Fruit fly (Drosophila melanogaster) whole organism, embryonic: ENCODE results near the gene CG14277.

ENCODE experiments used
- Abd-B ChIP-seq: fragments of 200-800 bp; sonication (Bioruptor generic); optimal IDR thresholded peaks from 2 replicates; lab custom pipeline; 2018; ENCODE audit warnings: missing biosample characterization, mild to moderate bottlenecking, missing genetic modification characterization, moderate library complexity
- Aef1 ChIP-seq: fragments of 200-800 bp; sonication (Bioruptor generic); IDR thresholded peaks from 3 replicates; pipeline ENCODE4 v1.3.6; 2022; ENCODE audit warnings: missing biosample characterization, missing genetic modification characterization
- BtbVII ChIP-seq: fragments of 200-800 bp; sonication (Bioruptor generic); optimal IDR thresholded peaks from 3 replicates; lab custom pipeline; 2017; ENCODE audit warnings: missing biosample characterization, mild to moderate bottlenecking, missing genetic modification characterization
- C15 ChIP-seq: fragments of 200-800 bp; sonication (Bioruptor generic); IDR thresholded peaks from 3 replicates; pipeline ENCODE4 v1.3.6; 2022; ENCODE audit warnings: missing biosample characterization, missing genetic modification characterization
- CG10654 ChIP-seq: fragments of 200-800 bp; sonication (Bioruptor generic); optimal IDR thresholded peaks from 2 replicates; lab custom pipeline; 2016; ENCODE audit warnings: missing biosample characterization, missing genetic modification characterization
- CG13123 ChIP-seq: fragments of 200-800 bp; sonication (Bioruptor generic); optimal IDR thresholded peaks from 2 replicates; lab custom pipeline; 2016; ENCODE audit warnings: missing biosample characterization, missing genetic modification characterization
- CG1602 ChIP-seq: fragments of 200-800 bp; sonication (Bioruptor generic); optimal IDR thresholded peaks from 3 replicates; lab custom pipeline; 2016; ENCODE audit warnings: missing biosample characterization, missing genetic modification characterization
- CG1647 ChIP-seq: fragments of 200-800 bp; sonication (Bioruptor generic); optimal IDR thresholded peaks from 3 replicates; lab custom pipeline; 2016; ENCODE audit warnings: missing biosample characterization, missing genetic modification characterization
- CG16815 ChIP-seq: fragments of 200-800 bp; sonication (Bioruptor generic); optimal IDR thresholded peaks from 3 replicates; lab custom pipeline; 2017; ENCODE audit warnings: missing biosample characterization, mild to moderate bottlenecking, missing genetic modification characterization
- CG17361 ChIP-seq: fragments of 200-800 bp; sonication (Bioruptor generic); IDR thresholded peaks from 3 replicates; pipeline ENCODE4 v1.3.6; 2022; ENCODE audit warnings: missing biosample characterization, missing genetic modification characterization
- CG17829 ChIP-seq: fragments of 200-800 bp; optimal IDR thresholded peaks from 2 replicates; lab custom pipeline; 2019; ENCODE audit warnings: missing biosample characterization, mild to moderate bottlenecking, missing genetic modification characterization, moderate library complexity
- CG18011 ChIP-seq: fragments of 200-800 bp; sonication (Bioruptor generic); optimal IDR thresholded peaks from 2 replicates; lab custom pipeline; 2017; ENCODE audit warnings: missing biosample characterization, missing genetic modification characterization, mild to moderate bottlenecking, moderate library complexity, missing genotype
- CG32767 ChIP-seq: fragments of 200-800 bp; sonication (Bioruptor generic); IDR thresholded peaks from 2 replicates; pipeline ENCODE4 v1.3.6; 2022; ENCODE audit warnings: missing biosample characterization, missing genetic modification characterization
- CG32772 ChIP-seq: fragments of 200-800 bp; sonication (Bioruptor generic); IDR thresholded peaks from 2 replicates; pipeline ENCODE4 v1.3.6; 2022; ENCODE audit warnings: missing biosample characterization, missing genetic modification characterization
- CG34422 ChIP-seq: fragments of 200-800 bp; sonication (Bioruptor generic); IDR thresholded peaks from 3 replicates; pipeline ENCODE4 v1.3.6; 2022; ENCODE audit warnings: missing biosample characterization, missing genetic modification characterization
- CG4424 ChIP-seq: fragments of 200-800 bp; sonication (Bioruptor generic); optimal IDR thresholded peaks from 3 replicates; lab custom pipeline; 2016; ENCODE audit warnings: missing biosample characterization, missing genetic modification characterization
- CG7963 ChIP-seq: fragments of 200-800 bp; sonication (Bioruptor generic); IDR thresholded peaks from 3 replicates; pipeline ENCODE4 v1.3.6; 2022; ENCODE audit warnings: missing biosample characterization, missing genetic modification characterization; ENCODE audit not compliant: partially characterized antibody
- CG9437 ChIP-seq: fragments of 200-800 bp; sonication (Bioruptor generic); optimal IDR thresholded peaks from 2 replicates; lab custom pipeline; 2018; ENCODE audit warnings: missing biosample characterization, mild to moderate bottlenecking, missing genetic modification characterization
- CG9727 ChIP-seq: fragments of 200-800 bp; sonication (Bioruptor generic); optimal IDR thresholded peaks from 3 replicates; lab custom pipeline; 2017; ENCODE audit warnings: missing biosample characterization, mild to moderate bottlenecking, missing genetic modification characterization
- CG9817 ChIP-seq: fragments of 200-800 bp; sonication (Bioruptor generic); optimal IDR thresholded peaks from 2 replicates; lab custom pipeline; 2018; ENCODE audit warnings: missing biosample characterization, mild to moderate bottlenecking, missing genetic modification characterization, moderate library complexity
- CG9876 ChIP-seq: fragments of 200-800 bp; sonication (Bioruptor generic); optimal IDR thresholded peaks from 2 replicates; lab custom pipeline; 2016; ENCODE audit warnings: missing biosample characterization, missing genetic modification characterization
- D ChIP-seq, 2 experiments: fragments of 200-800 bp in 1 of 2; fragments of >200 bp in 1 of 2; sonication (Bioruptor generic) in 1 of 2; optimal IDR thresholded peaks; 2 replicates in 1 of 2; 3 replicates in 1 of 2; lab custom pipeline; 2017; ENCODE audit warnings: mild to moderate bottlenecking in 1 of 2, missing biosample characterization in 1 of 2, missing genetic modification characterization in 1 of 2, missing genetic modification reagents in 1 of 2
- D19B ChIP-seq: fragments of 200-800 bp; sonication (Bioruptor generic); optimal IDR thresholded peaks from 2 replicates; lab custom pipeline; 2017; ENCODE audit warnings: missing biosample characterization, mild to moderate bottlenecking, missing genetic modification characterization
- Dip3 ChIP-seq: fragments of 200-800 bp; sonication (Bioruptor generic); optimal IDR thresholded peaks from 3 replicates; lab custom pipeline; 2016; ENCODE audit warnings: missing biosample characterization, missing genetic modification characterization
- Fer1 ChIP-seq: fragments of 200-800 bp; sonication (Bioruptor generic); optimal IDR thresholded peaks from 2 replicates; lab custom pipeline; 2017; ENCODE audit warnings: missing biosample characterization, mild to moderate bottlenecking, missing genetic modification characterization
- Kr ChIP-seq: fragments of 200-800 bp; sonication (Bioruptor generic); optimal IDR thresholded peaks from 2 replicates; lab custom pipeline; 2017; ENCODE audit warnings: missing biosample characterization, mild to moderate bottlenecking, missing genetic modification characterization
- Lhr ChIP-seq: fragments of 200-800 bp; sonication (Bioruptor generic); optimal IDR thresholded peaks from 3 replicates; lab custom pipeline; 2017; ENCODE audit warnings: mild to moderate bottlenecking, missing biosample characterization, missing genetic modification reagents, missing genetic modification characterization
- Max ChIP-seq: fragments of 200-800 bp; sonication (Bioruptor generic); optimal IDR thresholded peaks from 2 replicates; lab custom pipeline; 2016; ENCODE audit warnings: missing biosample characterization, mild to moderate bottlenecking, missing genetic modification characterization
- Meics ChIP-seq: fragments of 200-800 bp; sonication (Bioruptor generic); optimal IDR thresholded peaks from 2 replicates; lab custom pipeline; 2017; ENCODE audit warnings: missing biosample characterization, mild to moderate bottlenecking, missing genetic modification characterization
- Optix ChIP-seq: fragments of 200-800 bp; sonication (Bioruptor generic); IDR thresholded peaks from 3 replicates; pipeline ENCODE4 v1.3.6; 2022; ENCODE audit warnings: missing biosample characterization, missing genetic modification characterization
- Sox102F ChIP-seq: fragments of 200-800 bp; sonication (Bioruptor generic); optimal IDR thresholded peaks from 2 replicates; lab custom pipeline; 2018; ENCODE audit warnings: missing biosample characterization, mild to moderate bottlenecking, missing genetic modification characterization, moderate library complexity
- Stat92E ChIP-seq, 3 experiments: fragments of >200 bp in 2 of 3; fragments of 200-800 bp in 1 of 3; sonication (Bioruptor generic) in 1 of 3; optimal IDR thresholded peaks; 2 replicates each; lab custom pipeline; 2017 to 2019; ENCODE audit warnings: missing biosample characterization in 3 of 3, missing genetic modification characterization in 3 of 3, mild to moderate bottlenecking in 1 of 3, moderate library complexity in 1 of 3
- Tbp ChIP-seq: fragments of >200 bp; optimal IDR thresholded peaks from 2 replicates; lab custom pipeline; 2018; ENCODE audit warnings: missing biosample characterization, missing genetic modification characterization
- ase ChIP-seq: fragments of 200-800 bp; sonication (Bioruptor generic); IDR thresholded peaks from 3 replicates; pipeline ENCODE4 v1.3.6; 2022; ENCODE audit warnings: missing biosample characterization, missing genetic modification characterization
- br ChIP-seq: fragments of >200 bp; optimal IDR thresholded peaks from 2 replicates; lab custom pipeline; 2017
- btn ChIP-seq: fragments of 200-800 bp; sonication (Bioruptor generic); optimal IDR thresholded peaks from 2 replicates; lab custom pipeline; 2016; ENCODE audit warnings: missing biosample characterization, missing genetic modification characterization
- da ChIP-seq: fragments of 200-800 bp; sonication (Bioruptor generic); optimal IDR thresholded peaks from 2 replicates; lab custom pipeline; 2016; ENCODE audit warnings: missing biosample characterization, missing genetic modification characterization
- esg ChIP-seq: fragments of 200-800 bp; sonication (Bioruptor generic); conservative IDR thresholded peaks from 2 replicates; pipeline ENCODE4 v1.3.6; 2022; ENCODE audit warnings: missing biosample characterization, missing genetic modification characterization
- fd102C ChIP-seq: fragments of 200-800 bp; sonication (Bioruptor generic); optimal IDR thresholded peaks from 2 replicates; lab custom pipeline; 2018; ENCODE audit warnings: missing biosample characterization, mild to moderate bottlenecking, missing genetic modification characterization, moderate library complexity
- gfzf ChIP-seq: fragments of 200-800 bp; sonication (Bioruptor generic); optimal IDR thresholded peaks from 2 replicates; lab custom pipeline; 2016; ENCODE audit warnings: missing biosample characterization, mild to moderate bottlenecking, missing genetic modification characterization, moderate library complexity
- h ChIP-seq: fragments of >200 bp; optimal IDR thresholded peaks from 2 replicates; lab custom pipeline; 2017
- hbn ChIP-seq: fragments of 200-800 bp; sonication (Bioruptor generic); IDR thresholded peaks from 2 replicates; pipeline ENCODE4 v1.3.6; 2022; ENCODE audit warnings: missing biosample characterization, missing genetic modification characterization; ENCODE audit not compliant: partially characterized antibody
- hth ChIP-seq: fragments of >200 bp; optimal IDR thresholded peaks from 2 replicates; lab custom pipeline; 2017; ENCODE audit warnings: inconsistent platforms
- insv ChIP-seq, 2 experiments: fragments of 200-800 bp; sonication (Bioruptor generic); optimal IDR thresholded peaks; 3 replicates each; lab custom pipeline; 2016 to 2018; ENCODE audit warnings: missing biosample characterization in 2 of 2, missing genetic modification characterization in 2 of 2
- maf-S ChIP-seq: fragments of 200-800 bp; sonication (Bioruptor generic); optimal IDR thresholded peaks from 2 replicates; lab custom pipeline; 2016; ENCODE audit warnings: missing biosample characterization, missing genetic modification characterization
- pzg ChIP-seq: fragments of 200-800 bp; sonication (Bioruptor generic); optimal IDR thresholded peaks from 3 replicates; lab custom pipeline; 2018; ENCODE audit warnings: missing biosample characterization, mild to moderate bottlenecking, missing genetic modification characterization, moderate library complexity
- sima ChIP-seq: fragments of 200-800 bp; sonication (Bioruptor generic); optimal IDR thresholded peaks from 2 replicates; lab custom pipeline; 2016; ENCODE audit warnings: missing biosample characterization, missing genetic modification characterization
- slp2 ChIP-seq: fragments of 200-800 bp; sonication (Bioruptor generic); optimal IDR thresholded peaks from 2 replicates; lab custom pipeline; 2016; ENCODE audit warnings: missing biosample characterization, missing genetic modification characterization
- sug ChIP-seq: fragments of 200-800 bp; optimal IDR thresholded peaks from 2 replicates; lab custom pipeline; 2019; ENCODE audit warnings: missing biosample characterization, mild to moderate bottlenecking, missing genetic modification characterization, moderate library complexity
- unpg ChIP-seq: fragments of 200-800 bp; sonication (Bioruptor generic); optimal IDR thresholded peaks from 3 replicates; lab custom pipeline; 2018; ENCODE audit warnings: missing biosample characterization, mild to moderate bottlenecking, missing genetic modification characterization, moderate library complexity
- vnd ChIP-seq: fragments of 200-800 bp; sonication (Bioruptor generic); IDR thresholded peaks from 3 replicates; pipeline ENCODE4 v1.3.6; 2022; ENCODE audit warnings: missing biosample characterization, missing genetic modification characterization; ENCODE audit not compliant: partially characterized antibody

Gene CG14277

DNA sequence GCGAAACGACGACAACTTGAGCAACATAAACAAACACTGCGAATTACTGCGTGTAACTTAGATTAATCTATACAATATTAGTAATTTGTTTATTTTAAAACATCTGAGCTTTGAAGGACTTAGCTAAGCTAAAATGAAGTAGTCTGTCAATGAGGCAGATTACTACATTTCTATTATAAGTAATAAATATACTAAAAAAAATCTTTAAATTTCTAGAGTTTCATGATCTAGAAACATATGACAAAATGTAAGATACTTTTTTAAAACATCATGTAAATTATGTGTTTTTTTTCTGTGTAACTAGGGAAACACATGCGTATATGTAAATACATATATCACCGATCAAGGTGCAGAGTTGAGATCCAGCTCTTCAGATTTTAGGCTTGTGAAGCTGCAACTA is 23.9 kb downstream of the CG14277 start (continued):
- TF ChIP-seq C15 (no peak), CG32772 (GFP tag; lab: Robert Waterston, UW) (no peak), maf-S (GFP tag; lab: Kevin White, UChicago) (no peak), hbn (GFP tag; lab: Robert Waterston, UW) (no peak), da (GFP tag; lab: Kevin White, UChicago) (no peak), CG9727 (GFP tag; lab: Kevin White, UChicago) (peak; percentile 35), CG17361 (GFP tag; lab: Robert Waterston, UW) (peak; percentile 71; the same call in 2 of the 3 replicates), CG13123 (no peak), gfzf (GFP tag; lab: Kevin White, UChicago) (no peak), CG9817 (tag; lab: Kevin White, UChicago) (peak; percentile 7), CG34422 (GFP tag; lab: Robert Waterston, UW) (0 out of 3 replicates have a peak, but pooled peaks have one; percentile 34), fd102C (GFP tag; lab: Kevin White, UChicago) (no peak), Sox102F (GFP tag; lab: Kevin White, UChicago) (peak; percentile 59), CG9876 (GFP tag; lab: Kevin White, UChicago) (no peak), br (no peak), sima (GFP tag; lab: Kevin White, UChicago) (no peak), btn (no peak), BtbVII (GFP tag; lab: Kevin White, UChicago) (no peak), D19B (no peak), Kr (GFP tag; lab: Kevin White, UChicago) (no peak), Abd-B (GFP tag; lab: Kevin White, UChicago) (peak; percentile 41), CG4424 (peak; percentile 43), Optix (GFP tag; lab: Robert Waterston, UW) (no peak), CG17829 (tag; lab: Kevin White, UChicago) (peak; percentile 47), Tbp (GFP tag; lab: Kevin White, UChicago) (no peak), Aef1 (peak; percentile 43; the same call in 1 of the 3 replicates), sug (peak; percentile 11), vnd (GFP tag; lab: Robert Waterston, UW) (no peak), CG1602 (GFP tag; lab: Kevin White, UChicago) (peak; percentile 17), CG18011 (GFP tag; lab: Kevin White, UChicago) (no peak), Stat92E (GFP tag; optimal IDR thresholded peaks at IDR 0.05; lab: Kevin White, UChicago) (no peak), CG16815 (GFP tag; lab: Kevin White, UChicago) (no peak), insv (GFP tag; optimal IDR thresholded peaks at IDR 0.05; lab: Kevin White, UChicago) (no peak), h (no peak), hth (lab: Kevin White, UChicago) (no peak), Fer1 (GFP tag; lab: Kevin White, UChicago) (peak; percentile 62), CG10654 (GFP tag; lab: Kevin White, UChicago) (peak; percentile 40), esg (GFP tag; lab: Robert Waterston, UW) (peak; percentile 54), Lhr (GFP tag; lab: Kevin White, UChicago) (no peak), unpg (GFP tag; lab: Kevin White, UChicago) (peak; percentile 62), CG1647 (GFP tag; lab: Kevin White, UChicago) (no peak), slp2 (GFP tag; lab: Kevin White, UChicago) (no peak), CG7963 (GFP tag; lab: Robert Waterston, UW) (no peak), ase (GFP tag; lab: Robert Waterston, UW) (no peak; the same call in 2 of the 3 replicates), CG32767 (0 out of 2 replicates have a peak, but pooled peaks have one; percentile 23), D (optimal IDR thresholded peaks at IDR 0.05; lab: Kevin White, UChicago) (no peak), D (GFP tag; optimal IDR thresholded peaks at IDR 0.05; lab: Kevin White, UChicago) (peak; percentile 40), Dip3 (GFP tag; lab: Kevin White, UChicago) (no peak), Max (GFP tag; lab: Kevin White, UChicago) (no peak), pzg (GFP tag; lab: Kevin White, UChicago) (no peak), Meics (GFP tag; lab: Kevin White, UChicago) (peak; percentile 68), CG9437 (peak; percentile 59)
